Worm (Caenorhabditis elegans) whole organism, mixed stage, embryonic: ENCODE results near the gene rars-1.
"Not testable (repeated sequence)": the region's sequence is repeated elsewhere in the genome, so short reads cannot be mapped to it uniquely, and the experiment has no call there.

Source experiments
- M03D4.4 ChIP-seq: sonication (generic microtip); optimal IDR thresholded peaks from 2 replicates; lab custom pipeline; 2017; ENCODE audit warnings: mild to moderate bottlenecking, missing genetic modification characterization, missing compliant biosample characterization
- bed-3 ChIP-seq: fragments of 200-800 bp; sonication (Bioruptor generic); optimal IDR thresholded peaks from 3 replicates; lab custom pipeline; 2018; ENCODE audit warnings: mild to moderate bottlenecking, missing genetic modification characterization, moderate library complexity, missing compliant biosample characterization
- blmp-1 ChIP-seq: fragments of 150-350 bp; optimal IDR thresholded peaks from 2 replicates; lab custom pipeline; 2014; ENCODE audit warnings: missing biosample characterization, missing genetic modification characterization
- ceh-39 ChIP-seq: fragments of 150-350 bp; optimal IDR thresholded peaks from 2 replicates; lab custom pipeline; 2014; ENCODE audit warnings: missing biosample characterization, missing genetic modification characterization
- ceh-43 ChIP-seq: fragments of 200-800 bp; sonication (Bioruptor generic); optimal IDR thresholded peaks from 2 replicates; lab custom pipeline; 2018; ENCODE audit warnings: mild to moderate bottlenecking, missing genetic modification characterization, moderate library complexity, missing compliant biosample characterization
- ces-1 ChIP-seq: fragments of 150-350 bp; optimal IDR thresholded peaks from 2 replicates; lab custom pipeline; 2014; ENCODE audit warnings: missing biosample characterization, missing genetic modification reagents, missing genetic modification characterization
- cnd-1 ChIP-seq: fragments of 200-800 bp; sonication (Bioruptor generic); optimal IDR thresholded peaks from 2 replicates; lab custom pipeline; 2018; ENCODE audit warnings: mild to moderate bottlenecking, missing genetic modification characterization, missing compliant biosample characterization
- drap-1 ChIP-seq: fragments of 200-800 bp; sonication (Bioruptor generic); optimal IDR thresholded peaks from 3 replicates; lab custom pipeline; 2018; ENCODE audit warnings: mild to moderate bottlenecking, missing genetic modification characterization, missing compliant biosample characterization
- elt-1 ChIP-seq: sonication (generic microtip); optimal IDR thresholded peaks from 2 replicates; lab custom pipeline; 2017; ENCODE audit warnings: missing genetic modification characterization, mild to moderate bottlenecking, missing compliant biosample characterization, antibody characterized with exemption, moderate library complexity, borderline replicate concordance; ENCODE audit not compliant: insufficient read depth
- elt-3 ChIP-seq: fragments of 150-350 bp; optimal IDR thresholded peaks from 2 replicates; lab custom pipeline; 2014; ENCODE audit warnings: missing biosample characterization, missing genetic modification characterization
- ham-2 ChIP-seq: fragments of 200-800 bp; sonication (Bioruptor generic); optimal IDR thresholded peaks from 2 replicates; lab custom pipeline; 2018; ENCODE audit warnings: mild to moderate bottlenecking, missing genetic modification characterization, missing compliant biosample characterization
- hlh-1 ChIP-seq: fragments of 150-350 bp; optimal IDR thresholded peaks from 2 replicates; lab custom pipeline; 2014; ENCODE audit warnings: missing biosample characterization, missing genetic modification reagents, missing genetic modification characterization
- lin-13 ChIP-seq: fragments of 150-350 bp; optimal IDR thresholded peaks from 2 replicates; lab custom pipeline; 2014; ENCODE audit warnings: missing biosample characterization, missing genetic modification characterization
- lsy-2 ChIP-seq: fragments of 150-350 bp; optimal IDR thresholded peaks from 2 replicates; lab custom pipeline; 2014; ENCODE audit warnings: missing biosample characterization, missing genetic modification characterization
- mab-5 ChIP-seq: fragments of 150-350 bp; optimal IDR thresholded peaks from 2 replicates; lab custom pipeline; 2014; ENCODE audit warnings: missing biosample characterization, missing genetic modification characterization
- mep-1 ChIP-seq: fragments of 150-350 bp; optimal IDR thresholded peaks from 2 replicates; lab custom pipeline; 2017; ENCODE audit warnings: missing biosample characterization, missing genetic modification reagents, missing genetic modification characterization, inconsistent platforms
- mls-2 ChIP-seq: sonication (generic microtip); optimal IDR thresholded peaks from 2 replicates; lab custom pipeline; 2016; ENCODE audit warnings: mild to moderate bottlenecking, missing genetic modification characterization, moderate library complexity, missing compliant biosample characterization
- nhr-2 ChIP-seq: fragments of 150-350 bp; optimal IDR thresholded peaks from 2 replicates; lab custom pipeline; 2014; ENCODE audit warnings: missing biosample characterization, missing genetic modification characterization
- nhr-237 ChIP-seq: fragments of 150-350 bp; optimal IDR thresholded peaks from 2 replicates; lab custom pipeline; 2014; ENCODE audit warnings: missing biosample characterization, missing genetic modification characterization
- nhr-28 ChIP-seq: fragments of 150-350 bp; optimal IDR thresholded peaks from 2 replicates; lab custom pipeline; 2014; ENCODE audit warnings: missing biosample characterization, missing genetic modification characterization
- nhr-76 ChIP-seq: sonication (generic microtip); optimal IDR thresholded peaks from 2 replicates; lab custom pipeline; 2017; ENCODE audit warnings: missing biosample characterization, missing genetic modification characterization
- pha-4 ChIP-seq: fragments of 150-350 bp; optimal IDR thresholded peaks from 2 replicates; lab custom pipeline; 2018; ENCODE audit warnings: missing biosample characterization, missing genetic modification reagents, missing genetic modification characterization
- sem-2 ChIP-seq: fragments of 200-800 bp; sonication (Bioruptor generic); optimal IDR thresholded peaks from 2 replicates; lab custom pipeline; 2018; ENCODE audit warnings: mild to moderate bottlenecking, missing genetic modification characterization, missing compliant biosample characterization
- snpc-4 ChIP-seq: fragments of 150-350 bp; optimal IDR thresholded peaks from 2 replicates; lab custom pipeline; 2014; ENCODE audit warnings: missing biosample characterization, missing genetic modification characterization
- sptf-1 ChIP-seq: sonication (generic microtip); optimal IDR thresholded peaks from 2 replicates; lab custom pipeline; 2017; ENCODE audit warnings: mild to moderate bottlenecking, missing genetic modification characterization, moderate library complexity, missing compliant biosample characterization
- tbx-8 ChIP-seq: fragments of 200-800 bp; sonication (Bioruptor generic); optimal IDR thresholded peaks from 2 replicates; lab custom pipeline; 2018; ENCODE audit warnings: mild to moderate bottlenecking, missing genetic modification characterization, moderate library complexity, missing compliant biosample characterization
- unc-120 ChIP-seq: sonication (generic microtip); optimal IDR thresholded peaks from 2 replicates; lab custom pipeline; 2017; ENCODE audit warnings: missing genetic modification characterization, missing compliant biosample characterization; ENCODE audit not compliant: poor library complexity, severe bottlenecking
- unc-62 ChIP-seq: fragments of 150-350 bp; optimal IDR thresholded peaks from 2 replicates; lab custom pipeline; 2014; ENCODE audit warnings: missing biosample characterization, missing genetic modification reagents, missing genetic modification characterization
- zip-8 ChIP-seq: fragments of 150-350 bp; optimal IDR thresholded peaks from 2 replicates; lab custom pipeline; 2014; ENCODE audit warnings: missing biosample characterization, missing genetic modification characterization
- ztf-11 ChIP-seq: fragments of 150-350 bp; optimal IDR thresholded peaks from 2 replicates; lab custom pipeline; 2014; ENCODE audit warnings: missing biosample characterization, missing genetic modification characterization

rars-1 gene

DNA sequence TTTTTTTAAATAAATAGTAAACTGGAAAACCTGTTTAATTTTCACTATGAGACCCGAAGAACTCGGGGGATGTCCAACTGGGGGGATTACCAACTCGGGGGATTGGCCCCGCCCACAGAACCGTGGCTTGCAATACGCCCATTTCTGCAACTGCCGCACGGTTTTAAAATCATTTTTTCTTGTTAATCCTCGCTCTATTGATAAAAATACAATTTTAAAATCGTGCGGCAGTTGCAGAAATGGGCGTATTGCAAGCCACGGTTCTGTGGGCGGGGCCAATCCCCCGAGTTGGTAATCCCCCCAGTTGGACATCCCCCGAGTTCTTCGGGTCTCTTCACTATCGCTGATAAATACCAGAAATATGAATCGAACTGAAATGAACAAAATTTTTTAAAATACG is 5.0 kb upstream of the rars-1 start, which contains the start of gene mmab-1:
TSS of gene mmab-1 (minus strand) at position 95 of the 400 bp plus-strand sequence.
- TF ChIP-seq snpc-4 (tag; lab: Kevin White, UChicago); sem-2 (GFP tag; lab: Kevin White, UChicago); lin-13 (tag; lab: Kevin White, UChicago): not testable (repeated sequence)
- TF ChIP-seq, all 35 proteins: peak for 0; not testable (repeated sequence) for 35

DNA sequence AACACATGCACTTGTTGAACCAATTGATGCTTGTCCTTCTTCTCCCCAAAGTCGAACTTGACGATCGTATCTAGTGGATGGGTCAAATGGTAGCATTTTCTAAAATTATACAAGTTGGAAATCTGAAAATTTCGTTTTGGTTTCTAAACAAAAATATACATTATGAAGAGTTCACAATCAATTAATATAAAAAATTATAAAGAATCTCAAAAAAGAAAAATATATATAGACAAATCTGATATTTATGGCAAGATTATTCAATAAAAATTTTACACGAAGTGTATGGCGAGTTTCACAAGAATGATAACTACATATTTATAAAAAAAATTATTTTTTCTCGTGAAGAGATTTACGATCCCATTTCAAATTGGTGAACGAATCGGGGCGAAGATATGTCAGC is 3.2 kb upstream of the rars-1 start, which contains the start of gene ula-1:
TSS of gene ula-1 (minus strand) at position 101 of the 400 bp plus-strand sequence.
- TF ChIP-seq pha-4 (tag; lab: Kevin White, UChicago), result no peak
- no peak for TF ChIP-seq ham-2 (GFP tag; lab: Kevin White, UChicago)
- TF ChIP-seq blmp-1 (tag; lab: Kevin White, UChicago), result no peak

DNA sequence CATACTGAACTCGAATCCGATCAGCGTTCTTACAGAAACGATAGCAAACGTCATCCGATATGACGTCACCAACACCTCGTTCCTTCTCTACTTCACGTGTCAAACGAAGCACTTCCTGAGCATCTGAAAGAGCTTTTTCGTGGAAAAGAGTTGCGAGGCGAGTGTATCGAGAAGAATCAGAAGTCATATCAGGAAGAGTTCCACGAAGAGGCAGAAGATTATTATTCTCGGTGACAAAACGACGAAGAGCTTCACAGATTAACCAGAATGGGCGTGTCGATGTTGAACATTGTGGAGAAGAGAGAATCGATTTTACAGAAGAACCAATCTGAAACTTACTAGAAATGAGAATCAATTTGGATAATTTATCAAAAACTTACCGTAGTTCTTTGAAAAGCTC is 1.9 kb upstream of the rars-1 start:
- TF ChIP-seq cnd-1, result no peak
- TF ChIP-seq nhr-76, result no peak
- TF ChIP-seq nhr-2 (tag; lab: Kevin White, UChicago), result no peak
- no peak for TF ChIP-seq ztf-11 (tag; lab: Kevin White, UChicago)
- TF ChIP-seq zip-8, result no peak
- no peak for TF ChIP-seq bed-3 (GFP tag; lab: Kevin White, UChicago)
- no peak for TF ChIP-seq elt-3 (tag; lab: Kevin White, UChicago)
- no peak for TF ChIP-seq sem-2 (GFP tag; lab: Kevin White, UChicago)
- no peak for TF ChIP-seq lin-13 (tag; lab: Kevin White, UChicago)
- no peak for TF ChIP-seq ceh-43 (GFP tag; lab: Kevin White, UChicago)
- TF ChIP-seq unc-62 (GFP tag; lab: Kevin White, UChicago), result no peak
- no peak for TF ChIP-seq snpc-4 (tag; lab: Kevin White, UChicago)
- no peak for TF ChIP-seq drap-1
- no peak for TF ChIP-seq hlh-1 (tag; lab: Kevin White, UChicago)
- TF ChIP-seq ceh-39 (tag; lab: Kevin White, UChicago), result no peak
- TF ChIP-seq blmp-1 (tag; lab: Kevin White, UChicago), result no peak
- TF ChIP-seq mep-1 (tag; lab: Kevin White, UChicago), result no peak
- TF ChIP-seq nhr-237, result no peak
- TF ChIP-seq M03D4.4 (tag; lab: Kevin White, UChicago), result no peak

DNA sequence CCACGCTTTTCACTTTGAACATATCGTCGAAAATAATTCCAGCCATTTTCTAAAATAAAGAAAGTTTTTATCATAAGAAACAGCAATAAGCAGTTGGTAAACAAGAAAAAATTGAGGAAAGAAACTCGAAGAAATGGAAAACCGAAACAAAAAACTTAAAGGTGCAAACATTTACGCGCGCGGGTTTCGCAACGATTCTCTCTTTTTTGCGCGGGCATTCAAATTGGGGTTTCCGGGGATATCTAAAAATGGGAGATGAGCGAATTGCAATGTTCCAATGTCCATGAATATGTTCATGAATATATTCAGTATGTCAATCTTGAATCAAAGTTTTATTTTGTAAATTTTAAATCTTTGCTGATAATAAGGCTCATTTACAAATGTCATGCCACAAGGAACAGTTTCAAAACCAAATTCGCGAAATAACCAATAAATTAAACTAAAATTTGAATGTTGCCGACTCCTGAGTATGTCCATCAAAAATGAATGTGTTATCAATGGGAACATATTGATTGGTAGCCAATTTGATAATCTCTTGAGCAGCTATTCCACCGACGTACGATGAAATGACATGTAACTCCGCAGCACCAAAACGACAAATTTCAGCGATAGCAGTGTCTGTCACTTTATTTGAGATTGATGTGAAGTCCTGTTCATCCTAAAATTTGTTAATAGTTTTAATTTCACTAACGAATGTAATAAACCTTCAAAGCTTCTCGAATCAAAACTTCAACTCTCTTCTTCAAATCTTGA is 1.2 kb upstream of the rars-1 start, which contains the start of gene rpb-8:
TSS of gene rpb-8 (minus strand) at position 49 of the 753 bp plus-strand sequence.
- TF ChIP-seq elt-3 (tag; lab: Kevin White, UChicago) (no peak), bed-3 (GFP tag; lab: Kevin White, UChicago) (no peak), unc-120 (peak; percentile 61), tbx-8 (no peak), mep-1 (tag; lab: Kevin White, UChicago) (peak; percentile 55), cnd-1 (no peak), unc-62 (GFP tag; lab: Kevin White, UChicago) (no peak), M03D4.4 (tag; lab: Kevin White, UChicago) (no peak), nhr-237 (peak; percentile 13), sem-2 (GFP tag; lab: Kevin White, UChicago) (no peak), mab-5 (tag; lab: Kevin White, UChicago) (no peak), snpc-4 (tag; lab: Kevin White, UChicago) (no peak), lsy-2 (peak; percentile 67), nhr-28 (tag; lab: Kevin White, UChicago) (no peak), hlh-1 (tag; lab: Kevin White, UChicago) (no peak), ceh-43 (GFP tag; lab: Kevin White, UChicago) (no peak)

DNA sequence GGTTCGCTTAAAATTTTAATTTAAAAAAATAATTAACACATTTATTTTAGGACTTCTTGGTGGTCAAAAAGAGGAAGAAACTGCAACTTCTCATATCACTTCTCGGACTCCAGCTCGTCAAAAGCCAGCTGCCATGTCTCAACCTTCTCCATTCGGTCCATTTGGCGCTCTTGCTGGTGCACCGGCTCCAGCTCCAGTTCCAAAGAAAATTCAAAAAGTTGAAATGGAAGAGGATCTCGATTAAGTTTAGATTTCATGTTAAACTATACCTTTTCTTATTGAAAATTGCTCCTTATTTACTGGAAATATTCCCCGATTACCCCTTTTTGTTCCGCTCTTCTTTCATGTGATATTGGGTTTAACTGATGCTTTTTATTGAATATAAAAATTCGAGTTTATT is 3.2 kb downstream of the rars-1 start:
- TF ChIP-seq mls-2, result no peak
- no peak for TF ChIP-seq elt-3 (tag; lab: Kevin White, UChicago)
- no peak for TF ChIP-seq elt-1 (tag; lab: Kevin White, UChicago)

DNA sequence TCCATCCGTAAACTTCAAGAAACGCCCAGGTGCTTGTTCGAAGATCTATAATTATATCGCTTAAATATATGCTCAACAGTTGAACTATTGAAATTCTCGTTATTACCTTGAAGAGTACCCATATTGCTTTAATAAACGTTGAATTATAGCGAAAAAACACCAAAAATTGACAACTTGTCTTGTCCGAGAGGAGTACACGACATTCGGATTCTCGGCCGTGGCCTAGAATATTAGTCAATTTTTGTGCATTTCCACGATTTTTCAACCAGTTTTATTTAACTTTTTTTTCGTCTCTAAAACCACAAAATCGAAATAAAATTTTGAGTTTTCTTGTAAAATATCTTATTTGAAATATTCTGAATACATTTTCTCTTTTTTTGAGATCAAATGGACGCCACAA is 4.7 kb downstream of the rars-1 start, which contains the start of the genes F26F4.9 and cee-1:
TSS of gene F26F4.9 (minus strand) at position 205 of the 400 bp plus-strand sequence.
TSS of gene cee-1 (plus strand) at position 383 of the 400 bp plus-strand sequence.
- TF ChIP-seq sptf-1 (tag; lab: Kevin White, UChicago), result peak; percentile 17
- no peak for TF ChIP-seq ceh-39 (tag; lab: Kevin White, UChicago)
- peak; percentile 37 for TF ChIP-seq ces-1 (GFP tag; lab: Kevin White, UChicago)
